Fruit fly (Drosophila melanogaster) whole organism, prepupa: ENCODE measurements around the gene CG16700.

ENCODE experiments used
- CG10631 ChIP-seq: fragments of 200-800 bp; sonication (Bioruptor generic); optimal IDR thresholded peaks from 2 replicates; lab custom pipeline; 2016; ENCODE audit warnings: missing biosample characterization, missing genetic modification characterization
- Eip75B ChIP-seq: fragments of 200-800 bp; sonication (Bioruptor generic); optimal IDR thresholded peaks from 3 replicates; lab custom pipeline; 2016; ENCODE audit warnings: missing biosample characterization, missing genetic modification characterization
- Lpt ChIP-seq: fragments of 200-800 bp; sonication (Bioruptor generic); optimal IDR thresholded peaks from 3 replicates; lab custom pipeline; 2016; ENCODE audit warnings: missing biosample characterization, missing genetic modification characterization

dm6 chrX:17066632-17067031, 25.0 kb upstream of the CG16700 start, which contains the start of gene CG45002:
- no peak for TF ChIP-seq Eip75B (GFP tag; lab: Kevin White, UChicago)
- no peak for TF ChIP-seq Lpt (GFP tag; lab: Kevin White, UChicago)
- TF ChIP-seq CG10631 (GFP tag; lab: Kevin White, UChicago), result no peak
